Fruit fly (Drosophila melanogaster) whole organism: ENCODE results near the gene CG14881.

Experiments
- Dll ChIP-seq: fragments of >200 bp; optimal IDR thresholded peaks from 2 replicates; lab custom pipeline; 2017
- EcR ChIP-seq, 2 experiments: fragments of >200 bp; optimal IDR thresholded peaks; 2 replicates each; lab custom pipeline; 2017; ENCODE audit warnings: missing biosample characterization in 2 of 2, missing genetic modification characterization in 2 of 2, missing genetic modification reagents in 2 of 2
- pan ChIP-seq: fragments of >200 bp; optimal IDR thresholded peaks from 2 replicates; lab custom pipeline; 2017
- psq ChIP-seq: fragments of >200 bp; optimal IDR thresholded peaks from 2 replicates; lab custom pipeline; 2017
- usp ChIP-seq: fragments of >200 bp; optimal IDR thresholded peaks from 2 replicates; lab custom pipeline; 2017; ENCODE audit warnings: missing biosample characterization, missing genetic modification characterization, mixed read lengths

- no peak for TF ChIP-seq psq (lab: Kevin White, UChicago)
- no peak for TF ChIP-seq Dll (lab: Kevin White, UChicago)
- TF ChIP-seq usp (GFP tag; lab: Kevin White, UChicago), result no peak
- no peak for TF ChIP-seq pan (lab: Kevin White, UChicago)
- TF ChIP-seq EcR (GFP tag; optimal IDR thresholded peaks at IDR 0.05; lab: Kevin White, UChicago), result no peak
Observed at dm6 chr3R:16480995-16481394, 46.3 kb downstream of the CG14881 start, which contains the start of gene Dhfr.
